Worm (Caenorhabditis elegans) whole organism, dauer: ENCODE results near the gene ubxn-3.

Experiments
- unc-62 ChIP-seq: sonication (generic microtip); optimal IDR thresholded peaks from 2 replicates; lab custom pipeline; 2017; ENCODE audit warnings: missing biosample characterization, missing genetic modification reagents, missing genetic modification characterization

The ubxn-3 gene

DNA sequence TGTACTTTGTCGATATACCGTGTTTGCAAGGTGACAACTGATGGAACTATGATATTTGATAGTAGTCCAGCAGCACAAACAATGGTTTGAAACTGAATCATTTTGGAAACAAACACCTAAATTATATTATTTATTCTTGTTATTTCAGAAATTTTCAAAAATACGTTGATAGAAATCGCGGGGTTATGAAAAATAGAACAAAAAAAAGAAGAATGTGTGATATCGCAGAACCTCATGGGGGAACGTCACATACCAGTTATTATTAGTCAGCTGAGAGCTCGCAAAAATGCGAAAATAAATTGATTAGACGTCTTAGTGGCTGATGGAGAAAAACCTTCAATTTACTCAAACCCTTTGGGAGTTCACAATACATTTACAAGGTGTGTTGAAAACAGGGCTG, 31.5 kb downstream of the ubxn-3 start, which contains the start of gene T01D1.5:
TSS of gene T01D1.5 (minus strand) at position 101 of the 400 bp plus-strand sequence.
- TF ChIP-seq unc-62 (GFP tag; lab: Kevin White, UChicago), result no peak

DNA sequence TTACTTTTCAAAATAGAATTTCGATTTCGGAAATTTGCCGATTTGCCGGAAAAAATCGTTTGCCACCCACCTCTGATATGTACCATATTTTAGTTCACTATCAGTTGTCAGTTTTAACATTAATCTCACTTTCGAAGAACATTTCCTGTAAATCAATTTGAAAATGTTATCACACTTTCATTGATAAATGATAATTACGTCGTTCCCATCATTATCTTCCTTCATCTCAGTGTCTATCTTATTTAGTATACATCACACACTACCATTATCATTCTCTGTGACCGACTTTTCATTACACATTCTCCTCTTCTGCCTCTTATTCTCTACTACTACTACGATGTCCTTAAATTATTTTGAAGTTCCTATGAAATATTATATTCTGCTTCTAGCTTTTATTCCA, 34.0 kb downstream of the ubxn-3 start, which contains the start of gene T01D1.8:
TSS of gene T01D1.8 (plus strand) at position 236 of the 400 bp plus-strand sequence.
- no peak for TF ChIP-seq unc-62 (GFP tag; lab: Kevin White, UChicago)

- no peak for TF ChIP-seq unc-62 (GFP tag; lab: Kevin White, UChicago)
Observed at ce11 chrII:178993-179392, 41.5 kb downstream of the ubxn-3 start, which contains the start of gene T01D1.4. Gene T01D1.4, minus strand, starts transcription at chrII:179093.

DNA sequence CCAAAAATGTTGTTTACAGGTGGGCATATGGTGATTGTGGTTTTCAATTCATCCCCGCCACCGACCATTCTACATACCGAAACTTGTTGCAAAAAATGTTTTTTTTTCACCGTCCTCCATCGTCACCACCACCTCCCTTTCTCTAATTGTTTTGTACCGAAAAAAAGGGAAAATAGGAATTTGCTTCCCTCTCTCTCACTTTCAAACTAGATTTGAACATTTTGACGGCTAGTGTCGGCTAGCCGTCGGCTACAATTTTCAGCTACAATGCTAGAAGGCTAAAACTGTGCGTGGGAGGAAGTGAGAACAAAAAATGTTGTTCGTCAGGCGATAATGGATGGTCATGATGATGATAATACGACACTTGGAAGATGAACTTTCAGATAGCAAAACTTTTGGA, 42.3 kb downstream of the ubxn-3 start:
- TF ChIP-seq unc-62 (GFP tag; lab: Kevin White, UChicago), result no peak

- no peak for TF ChIP-seq unc-62 (GFP tag; lab: Kevin White, UChicago)
Observed at ce11 chrII:176622-177021, 43.8 kb downstream of the ubxn-3 start.

DNA sequence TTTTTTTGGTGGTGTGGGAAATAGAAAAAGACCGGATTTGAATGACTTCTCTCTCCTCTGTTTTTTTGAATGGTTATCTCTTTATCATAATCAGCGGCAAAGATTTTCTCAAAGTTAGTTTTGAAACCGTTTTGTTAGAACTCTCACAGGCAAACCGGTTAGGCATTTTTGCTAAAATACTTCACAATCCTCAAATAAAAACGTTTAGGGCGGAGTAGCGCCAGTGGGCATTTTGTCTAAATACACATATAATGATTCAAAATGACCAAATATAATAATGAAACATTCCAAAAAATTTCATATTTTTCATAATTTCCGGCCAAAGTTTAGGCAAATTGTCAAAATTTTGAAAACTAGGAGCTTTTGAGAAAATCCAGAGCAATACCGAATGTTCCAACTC, 44.6 kb downstream of the ubxn-3 start, which contains the start of gene T01D1.3:
TSS of gene T01D1.3 (minus strand) at position 101 of the 400 bp plus-strand sequence.
- TF ChIP-seq unc-62 (GFP tag; lab: Kevin White, UChicago), result no peak

ce11 chrII:173679-174078, 46.8 kb downstream of the ubxn-3 start, which contains the start of gene T01D1.7:
Gene T01D1.7, minus strand, starts transcription at chrII:173779.
- TF ChIP-seq unc-62 (GFP tag; lab: Kevin White, UChicago), result no peak
